ENCODE assay signal across 4 worm cellular contexts in the genomic region with DNA sequence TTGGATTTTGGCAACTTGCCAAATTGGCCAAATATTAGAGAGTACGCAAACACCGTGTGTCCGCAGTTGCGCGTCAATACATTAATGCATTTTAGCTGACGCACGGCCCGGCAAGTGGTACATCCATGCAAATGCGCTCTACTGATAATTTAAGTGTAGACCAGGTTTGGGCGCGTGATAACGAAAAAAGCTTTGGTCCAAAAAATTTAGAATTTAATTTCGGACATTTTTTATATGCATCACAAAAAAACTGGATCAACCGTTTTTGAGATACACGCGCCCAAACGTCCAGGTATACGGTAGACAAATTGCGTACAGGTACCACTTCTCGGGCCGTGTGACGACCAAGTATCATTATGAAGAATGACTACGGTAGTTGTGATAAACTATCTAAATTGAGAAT.
TF ChIP-seq lines count a peak whose summit lies in the region.
"Not testable (repeated sequence)": the region's sequence is repeated elsewhere in the genome, so short reads cannot be mapped to it uniquely, and the experiment has no call there.

A gene (minus strand): TSS at position 58 of the 403 bp plus-strand sequence.

TF ChIP-seq in whole organism, L2 larva, 48 proteins besides CTCF, POLR2A, EP300 and RAD21:
- TF ChIP-seq lsy-2 (tag; optimal IDR thresholded peaks at IDR 0.05; lab: Kevin White, UChicago) (peak; percentile 56 to 94), nhr-129 (tag; optimal IDR thresholded peaks at IDR 0.05; lab: Kevin White, UChicago) (peak; percentile 60), sma-3 (GFP tag; optimal IDR thresholded peaks at IDR 0.05; lab: Kevin White, UChicago) (peak; percentile 91), unc-55 (GFP tag; optimal IDR thresholded peaks at IDR 0.05; lab: Kevin White, UChicago) (peak; percentile 46), fos-1 (tag; optimal IDR thresholded peaks at IDR 0.05; lab: Kevin White, UChicago) (peak; percentile 3), Y55F3AM.14 (GFP tag; optimal IDR thresholded peaks at IDR 0.05; lab: Kevin White, UChicago) (peak; percentile 73), C34F6.9 (tag; optimal IDR thresholded peaks at IDR 0.05; lab: Kevin White, UChicago) (peak; percentile 64), sma-9 (GFP tag; optimal IDR thresholded peaks at IDR 0.05; lab: Kevin White, UChicago) (peak; percentile 55), sem-4 (tag; optimal IDR thresholded peaks at IDR 0.05; lab: Kevin White, UChicago) (peak; percentile 2), F13H6.1 (tag; optimal IDR thresholded peaks at IDR 0.05; lab: Kevin White, UChicago) (peak; percentile 68), gmeb-1 (tag; optimal IDR thresholded peaks at IDR 0.05; lab: Kevin White, UChicago) (peak; percentile 39), crh-2 (tag; optimal IDR thresholded peaks at IDR 0.05; lab: Kevin White, UChicago) (peak; percentile 41), nhr-25 (tag; optimal IDR thresholded peaks at IDR 0.05; lab: Kevin White, UChicago) (peak; percentile 27), lin-11 (tag; optimal IDR thresholded peaks at IDR 0.05; lab: Kevin White, UChicago) (peak; percentile 32), nhr-21 (tag; optimal IDR thresholded peaks at IDR 0.05; lab: Kevin White, UChicago) (peak; percentile 30)
- TF ChIP-seq sma-9 (tag; optimal IDR thresholded peaks at IDR 0.05; lab: Kevin White, UChicago) = not testable (repeated sequence)

TF ChIP-seq in whole organism, L4 larva, 104 proteins besides CTCF, POLR2A, EP300 and RAD21 (continues in another document):
- TF ChIP-seq dmd-6 (GFP tag; IDR thresholded peaks at IDR 0.05; lab: Robert Waterston, UW) (peak; percentile 94), hlh-11 (tag; optimal IDR thresholded peaks at IDR 0.05; lab: Kevin White, UChicago) (peak; percentile 79), Y75B8A.6 (GFP tag; IDR thresholded peaks at IDR 0.05; lab: Robert Waterston, UW) (peak; percentile 45; the same call in 1 of the 2 replicates), spr-1 (tag; optimal IDR thresholded peaks at IDR 0.05; lab: Kevin White, UChicago) (peak; percentile 47), hlh-30 (tag; optimal IDR thresholded peaks at IDR 0.05; lab: Kevin White, UChicago; ENCODE audit: insufficient read depth) (peak; percentile 43), nhr-42 (GFP tag; IDR thresholded peaks at IDR 0.05; lab: Robert Waterston, UW) (peak; percentile 88), lin-1 (GFP tag; IDR thresholded peaks at IDR 0.05; lab: Robert Waterston, UW) (peak; percentile 12; the same call in 1 of the 2 replicates), D1046.2 (GFP tag; IDR thresholded peaks at IDR 0.05; lab: Robert Waterston, UW) (0 out of 2 replicates have a peak, but pooled peaks have one; percentile 41), arid-1 (GFP tag; conservative IDR thresholded peaks at IDR 0.05; lab: Robert Waterston, UW) (peak; percentile 72), mep-1 (tag; optimal IDR thresholded peaks at IDR 0.05; lab: Kevin White, UChicago) (peak; percentile 74), daf-16 (GFP tag; optimal IDR thresholded peaks at IDR 0.05; lab: Kevin White, UChicago) (peak in 1 of 2 experiments; percentile 21), daf-16 (tag; optimal IDR thresholded peaks at IDR 0.05; lab: Kevin White, UChicago) (peak; percentile 35), ctbp-1 (GFP tag; IDR thresholded peaks at IDR 0.05; lab: Robert Waterston, UW) (peak; percentile 69; the same call in 1 of the 2 replicates), ceh-20 (GFP tag; IDR thresholded peaks at IDR 0.05; lab: Robert Waterston, UW) (peak; percentile 82), lsy-2 (tag; optimal IDR thresholded peaks at IDR 0.05; lab: Kevin White, UChicago) (peak in 1 of 2 experiments; percentile 93), madf-9 (GFP tag; conservative IDR thresholded peaks at IDR 0.05; lab: Robert Waterston, UW) (peak; percentile 70; the same call in 1 of the 2 replicates), ceh-44 (GFP tag; IDR thresholded peaks at IDR 0.05; lab: Robert Waterston, UW) (peak; percentile 84), hmg-1.1 (GFP tag; IDR thresholded peaks at IDR 0.05; lab: Robert Waterston, UW) (peak; percentile 86), mxl-2 (GFP tag; conservative IDR thresholded peaks at IDR 0.05; lab: Robert Waterston, UW) (peak; percentile 62), unc-130 (GFP tag; optimal IDR thresholded peaks at IDR 0.05; lab: Kevin White, UChicago) (peak; percentile 66), lin-15B (tag; optimal IDR thresholded peaks at IDR 0.05; lab: Kevin White, UChicago) (peak; percentile 18)

TF ChIP-seq in whole organism, late embryonic, 69 proteins besides CTCF, POLR2A, EP300 and RAD21:
- TF ChIP-seq ceh-34 (tag; optimal IDR thresholded peaks at IDR 0.05; lab: Kevin White, UChicago) (peak; percentile 0), unc-42 (tag; optimal IDR thresholded peaks at IDR 0.05; lab: Kevin White, UChicago) (peak; percentile 92), tbx-2 (tag; optimal IDR thresholded peaks at IDR 0.05; lab: Kevin White, UChicago) (peak; percentile 13), ceh-18 (tag; optimal IDR thresholded peaks at IDR 0.05; lab: Kevin White, UChicago) (peak; percentile 24), ref-2 (tag; optimal IDR thresholded peaks at IDR 0.05; lab: Kevin White, UChicago) (peak; percentile 45), elt-2 (tag; optimal IDR thresholded peaks at IDR 0.05; lab: Kevin White, UChicago) (peak; percentile 41), ceh-31 (tag; optimal IDR thresholded peaks at IDR 0.05; lab: Kevin White, UChicago) (peak; percentile 19), nfya-1 (tag; optimal IDR thresholded peaks at IDR 0.05; lab: Kevin White, UChicago) (peak; percentile 10)

TF ChIP-seq in whole organism, mixed stage, embryonic, 35 proteins besides CTCF, POLR2A, EP300 and RAD21:
- TF ChIP-seq unc-120 (tag; optimal IDR thresholded peaks at IDR 0.05; lab: Kevin White, UChicago; ENCODE audit: poor library complexity, severe bottlenecking) (peak; percentile 51), lsy-2 (tag; optimal IDR thresholded peaks at IDR 0.05; lab: Kevin White, UChicago) (peak; percentile 90), sptf-1 (tag; optimal IDR thresholded peaks at IDR 0.05; lab: Kevin White, UChicago) (peak; percentile 15), lin-13 (tag; optimal IDR thresholded peaks at IDR 0.05; lab: Kevin White, UChicago) (peak; percentile 21), ces-1 (GFP tag; optimal IDR thresholded peaks at IDR 0.05; lab: Kevin White, UChicago) (peak; percentile 63), nhr-237 (tag; optimal IDR thresholded peaks at IDR 0.05; lab: Kevin White, UChicago) (peak; percentile 23), mls-2 (tag; optimal IDR thresholded peaks at IDR 0.05; lab: Kevin White, UChicago) (peak; percentile 20)
